Worm (Caenorhabditis elegans): ENCODE data around the gene lgc-13.

Gene lgc-13

DNA sequence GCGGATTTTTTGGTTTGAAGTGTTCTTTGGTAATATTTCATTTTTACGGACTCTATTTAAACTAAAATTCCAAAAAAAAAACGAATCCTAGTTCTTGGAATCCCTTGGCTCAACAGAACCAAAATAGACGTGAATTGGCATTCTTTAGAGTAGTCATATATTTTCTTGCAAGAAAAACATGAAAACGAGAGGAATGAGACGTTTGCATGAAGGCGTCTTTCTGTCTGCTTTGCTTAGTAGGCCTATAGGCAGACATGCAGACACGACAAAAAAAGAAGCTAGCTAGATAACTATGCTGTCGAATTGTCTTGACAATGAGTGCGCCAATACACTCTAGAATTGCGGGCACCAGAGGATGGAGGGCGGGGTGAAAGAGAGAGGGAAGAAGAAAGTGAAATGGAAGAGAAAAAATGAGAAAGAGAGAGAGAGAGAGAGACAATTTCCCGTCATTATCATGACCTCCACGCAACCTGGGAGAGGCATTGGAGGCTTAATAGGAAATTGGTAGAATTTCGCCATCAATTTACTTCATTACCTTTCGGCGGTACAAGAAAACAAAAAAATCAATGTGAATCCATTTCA is 28.3 kb upstream of the lgc-13 start:
- TF ChIP-seq nhr-23 (tag; optimal IDR thresholded peaks at IDR 0.05), result no peak
- no peak for TF ChIP-seq nhr-12 (tag; optimal IDR thresholded peaks at IDR 0.05)
- no peak for TF ChIP-seq nhr-21 (tag; optimal IDR thresholded peaks at IDR 0.05)
- TF ChIP-seq unc-62 (GFP tag; optimal IDR thresholded peaks at IDR 0.05), result no peak
- TF ChIP-seq R02D3.7 (tag; optimal IDR thresholded peaks at IDR 0.05), result no peak
- no peak for TF ChIP-seq lsy-2 (tag; optimal IDR thresholded peaks at IDR 0.05)
- no peak for TF ChIP-seq lin-39 (tag; optimal IDR thresholded peaks at IDR 0.05)
- no peak for TF ChIP-seq mbf-1 (tag; optimal IDR thresholded peaks at IDR 0.05)
- no peak for TF ChIP-seq nhr-237 (tag; optimal IDR thresholded peaks at IDR 0.05)
- peak; percentile 26 for TF ChIP-seq sma-9 (GFP tag; optimal IDR thresholded peaks at IDR 0.05)
- TF ChIP-seq sma-9 (tag; optimal IDR thresholded peaks at IDR 0.05), result no peak
- peak; percentile 14 for TF ChIP-seq mab-5 (tag; optimal IDR thresholded peaks at IDR 0.05)
- TF ChIP-seq alr-1 (tag; optimal IDR thresholded peaks at IDR 0.05), result no peak
- no peak for TF ChIP-seq elt-3 (tag; optimal IDR thresholded peaks at IDR 0.05)
- TF ChIP-seq nhr-6 (tag; optimal IDR thresholded peaks at IDR 0.05), result no peak
- no peak for TF ChIP-seq egl-27 (tag; optimal IDR thresholded peaks at IDR 0.05)
- no peak for TF ChIP-seq nhr-10 (tag; optimal IDR thresholded peaks at IDR 0.05)
- TF ChIP-seq ceh-82 (tag; optimal IDR thresholded peaks at IDR 0.05), result no peak
- TF ChIP-seq gmeb-1 (tag; optimal IDR thresholded peaks at IDR 0.05), result no peak
- no peak for TF ChIP-seq dmd-4 (tag; optimal IDR thresholded peaks at IDR 0.05)
- TF ChIP-seq skn-1 (tag; optimal IDR thresholded peaks at IDR 0.05), result no peak
- TF ChIP-seq nhr-25 (tag; optimal IDR thresholded peaks at IDR 0.05), result peak; percentile 69
- no peak for TF ChIP-seq peb-1 (tag; optimal IDR thresholded peaks at IDR 0.05)
- no peak for TF ChIP-seq snpc-4 (tag; optimal IDR thresholded peaks at IDR 0.05)
- no peak for TF ChIP-seq C34F6.9 (tag; optimal IDR thresholded peaks at IDR 0.05)
- TF ChIP-seq fos-1 (tag; optimal IDR thresholded peaks at IDR 0.05), result no peak
- TF ChIP-seq Y55F3AM.14 (GFP tag; optimal IDR thresholded peaks at IDR 0.05), result no peak
- no peak for TF ChIP-seq ztf-1 (GFP tag; conservative IDR thresholded peaks at IDR 0.05)
- TF ChIP-seq ztf-4 (tag; optimal IDR thresholded peaks at IDR 0.05), result no peak
- no peak for TF ChIP-seq unc-39 (tag; optimal IDR thresholded peaks at IDR 0.05)
- no peak for TF ChIP-seq zag-1 (tag; optimal IDR thresholded peaks at IDR 0.05)
- TF ChIP-seq ama-1 (optimal IDR thresholded peaks at IDR 0.05), result no peak
- TF ChIP-seq nhr-129 (tag; optimal IDR thresholded peaks at IDR 0.05), result peak; percentile 55
- no peak for TF ChIP-seq ZK546.5 (tag; optimal IDR thresholded peaks at IDR 0.05)
- no peak for TF ChIP-seq mdl-1 (tag; optimal IDR thresholded peaks at IDR 0.05)
- TF ChIP-seq ceh-16 (tag; optimal IDR thresholded peaks at IDR 0.05), result no peak
- TF ChIP-seq unc-55 (GFP tag; optimal IDR thresholded peaks at IDR 0.05), result peak; percentile 59
- TF ChIP-seq lin-11 (tag; optimal IDR thresholded peaks at IDR 0.05), result no peak
- no peak for TF ChIP-seq elt-1 (tag; optimal IDR thresholded peaks at IDR 0.05)
- no peak for TF ChIP-seq sma-3 (GFP tag; optimal IDR thresholded peaks at IDR 0.05)
- no peak for TF ChIP-seq lin-13 (GFP tag; optimal IDR thresholded peaks at IDR 0.05)
- peak; percentile 58 for TF ChIP-seq sem-4 (tag; optimal IDR thresholded peaks at IDR 0.05)
- TF ChIP-seq aly-2 (tag; optimal IDR thresholded peaks at IDR 0.05), result no peak
- no peak for TF ChIP-seq ztf-11 (tag; optimal IDR thresholded peaks at IDR 0.05)
- TF ChIP-seq F13H6.1 (tag; optimal IDR thresholded peaks at IDR 0.05), result peak; percentile 15
- TF ChIP-seq blmp-1 (tag; optimal IDR thresholded peaks at IDR 0.05; ENCODE audit: insufficient read depth), result peak; percentile 80
- no peak for TF ChIP-seq nhr-11 (tag; optimal IDR thresholded peaks at IDR 0.05)
- no peak for TF ChIP-seq crh-2 (tag; optimal IDR thresholded peaks at IDR 0.05)
- no peak for TF ChIP-seq nhr-77 (tag; optimal IDR thresholded peaks at IDR 0.05)
